Fruit fly (Drosophila melanogaster) whole organism, prepupa: Measurements from ENCODE around the gene CG9259.

Experiments used
- Blimp-1 ChIP-seq: fragments of 200-800 bp; sonication (Bioruptor generic); optimal IDR thresholded peaks from 3 replicates; lab custom pipeline; 2017; ENCODE audit warnings: missing biosample characterization, missing genetic modification characterization, mild to moderate bottlenecking, moderate library complexity, missing genetic modification reagents
- CG10631 ChIP-seq: fragments of 200-800 bp; sonication (Bioruptor generic); optimal IDR thresholded peaks from 2 replicates; lab custom pipeline; 2016; ENCODE audit warnings: missing biosample characterization, missing genetic modification characterization
- CG3032 ChIP-seq: fragments of 200-800 bp; optimal IDR thresholded peaks from 2 replicates; lab custom pipeline; 2019; ENCODE audit warnings: missing biosample characterization, mild to moderate bottlenecking, missing genetic modification characterization, moderate library complexity
- CG31627 ChIP-seq: fragments of 200-800 bp; sonication (Bioruptor generic); optimal IDR thresholded peaks from 3 replicates; lab custom pipeline; 2016; ENCODE audit warnings: missing biosample characterization, missing genetic modification characterization
- CG32006 ChIP-seq: fragments of 200-800 bp; sonication (Bioruptor generic); optimal IDR thresholded peaks from 3 replicates; lab custom pipeline; 2017; ENCODE audit warnings: missing biosample characterization, mild to moderate bottlenecking, missing genetic modification characterization
- CG34406 ChIP-seq: fragments of 200-800 bp; sonication (Bioruptor generic); optimal IDR thresholded peaks from 3 replicates; lab custom pipeline; 2016; ENCODE audit warnings: missing biosample characterization, missing genetic modification characterization
- CG4318 ChIP-seq: fragments of 200-800 bp; sonication (Bioruptor generic); optimal IDR thresholded peaks from 3 replicates; lab custom pipeline; 2017; ENCODE audit warnings: missing biosample characterization, mild to moderate bottlenecking, missing genetic modification characterization
- CG6276 ChIP-seq: fragments of 200-800 bp; sonication (Bioruptor generic); optimal IDR thresholded peaks from 2 replicates; lab custom pipeline; 2017; ENCODE audit warnings: missing biosample characterization, mild to moderate bottlenecking, missing genetic modification characterization
- CG6808 ChIP-seq: fragments of 200-800 bp; sonication (Bioruptor generic); optimal IDR thresholded peaks from 3 replicates; lab custom pipeline; 2017; ENCODE audit warnings: missing biosample characterization, missing genetic modification characterization, mild to moderate bottlenecking, moderate library complexity, missing genetic modification reagents
- CG6854 ChIP-seq: fragments of 200-800 bp; sonication (Bioruptor generic); optimal IDR thresholded peaks from 2 replicates; lab custom pipeline; 2017; ENCODE audit warnings: missing biosample characterization, mild to moderate bottlenecking, missing genetic modification characterization
- CG8119 ChIP-seq: fragments of 200-800 bp; sonication (Bioruptor generic); IDR thresholded peaks from 3 replicates; pipeline ENCODE4 v1.3.6; 2022; ENCODE audit warnings: missing biosample characterization, missing genetic modification characterization
- CG8319 ChIP-seq: fragments of 200-800 bp; sonication (Bioruptor generic); optimal IDR thresholded peaks from 3 replicates; lab custom pipeline; 2016; ENCODE audit warnings: missing biosample characterization, missing genetic modification characterization
- CG9139 ChIP-seq: fragments of 200-800 bp; sonication (Bioruptor generic); optimal IDR thresholded peaks from 3 replicates; lab custom pipeline; 2017; ENCODE audit warnings: missing biosample characterization, mild to moderate bottlenecking, missing genetic modification characterization
- Eip75B ChIP-seq: fragments of 200-800 bp; sonication (Bioruptor generic); optimal IDR thresholded peaks from 3 replicates; lab custom pipeline; 2016; ENCODE audit warnings: missing biosample characterization, missing genetic modification characterization
- Eip78C ChIP-seq: fragments of 200-800 bp; sonication (Bioruptor generic); peaks from one replicate; lab custom pipeline; 2016; ENCODE audit warnings: missing biosample characterization, missing genetic modification characterization
- Ets96B ChIP-seq: fragments of 200-800 bp; optimal IDR thresholded peaks from 2 replicates; lab custom pipeline; 2019; ENCODE audit warnings: missing biosample characterization, mild to moderate bottlenecking, missing genetic modification characterization, moderate library complexity
- Gug ChIP-seq: fragments of 200-800 bp; sonication (Bioruptor generic); IDR thresholded peaks from 2 replicates; pipeline ENCODE4 v1.3.6; 2022; ENCODE audit warnings: missing biosample characterization, missing genetic modification characterization
- Hr38 ChIP-seq: sonication (Bioruptor generic); optimal IDR thresholded peaks from 2 replicates; lab custom pipeline; 2016; ENCODE audit warnings: missing biosample characterization, missing genetic modification characterization
- Hr39 ChIP-seq: fragments of 200-800 bp; sonication (Bioruptor generic); optimal IDR thresholded peaks from 2 replicates; lab custom pipeline; 2016; ENCODE audit warnings: missing biosample characterization, missing genetic modification characterization
- Hr4 ChIP-seq: fragments of 200-800 bp; sonication (Bioruptor generic); optimal IDR thresholded peaks from 3 replicates; lab custom pipeline; 2016; ENCODE audit warnings: missing biosample characterization, missing genetic modification characterization
- Lpt ChIP-seq: fragments of 200-800 bp; sonication (Bioruptor generic); optimal IDR thresholded peaks from 3 replicates; lab custom pipeline; 2016; ENCODE audit warnings: missing biosample characterization, missing genetic modification characterization
- Met ChIP-seq: fragments of 200-800 bp; sonication (Bioruptor generic); optimal IDR thresholded peaks from 3 replicates; lab custom pipeline; 2016; ENCODE audit warnings: missing biosample characterization, missing genetic modification characterization
- OdsH ChIP-seq: fragments of 200-800 bp; sonication (Bioruptor generic); optimal IDR thresholded peaks from 3 replicates; lab custom pipeline; 2016; ENCODE audit warnings: missing biosample characterization, missing genetic modification characterization
- Smox ChIP-seq: fragments of 200-800 bp; sonication (Bioruptor generic); optimal IDR thresholded peaks from 3 replicates; lab custom pipeline; 2016; ENCODE audit warnings: missing biosample characterization, missing genetic modification characterization
- Sox102F ChIP-seq: fragments of 200-800 bp; sonication (Bioruptor generic); optimal IDR thresholded peaks from 2 replicates; lab custom pipeline; 2016; ENCODE audit warnings: missing biosample characterization, mild to moderate bottlenecking, missing genetic modification characterization
- Sox14 ChIP-seq: fragments of 200-800 bp; sonication (Bioruptor generic); optimal IDR thresholded peaks from 3 replicates; lab custom pipeline; 2016; ENCODE audit warnings: missing biosample characterization, missing genetic modification characterization
- Sox15 ChIP-seq: fragments of 200-800 bp; sonication (Bioruptor generic); optimal IDR thresholded peaks from 3 replicates; lab custom pipeline; 2016; ENCODE audit warnings: missing biosample characterization, missing genetic modification characterization
- achi ChIP-seq: fragments of 200-800 bp; sonication (Bioruptor generic); optimal IDR thresholded peaks from 3 replicates; lab custom pipeline; 2016; ENCODE audit warnings: missing biosample characterization, missing genetic modification characterization
- acj6 ChIP-seq: fragments of 200-800 bp; sonication (Bioruptor generic); optimal IDR thresholded peaks from 3 replicates; lab custom pipeline; 2016; ENCODE audit warnings: missing biosample characterization, missing genetic modification characterization
- cyc ChIP-seq: fragments of 200-800 bp; sonication (Bioruptor generic); optimal IDR thresholded peaks from 3 replicates; lab custom pipeline; 2016; ENCODE audit warnings: missing biosample characterization, missing genetic modification characterization
- dac ChIP-seq: fragments of 200-800 bp; sonication (Bioruptor generic); optimal IDR thresholded peaks from 2 replicates; lab custom pipeline; 2017; ENCODE audit warnings: missing biosample characterization, mild to moderate bottlenecking, missing genetic modification characterization
- eg ChIP-seq: fragments of 200-800 bp; sonication (Bioruptor generic); IDR thresholded peaks from 3 replicates; pipeline ENCODE4 v1.3.6; 2022; ENCODE audit warnings: missing biosample characterization, missing genetic modification characterization
- esn ChIP-seq: fragments of 200-800 bp; sonication (Bioruptor generic); optimal IDR thresholded peaks from 2 replicates; lab custom pipeline; 2016; ENCODE audit warnings: missing biosample characterization, mild to moderate bottlenecking, missing genetic modification characterization, moderate library complexity
- fd59A ChIP-seq: fragments of 200-800 bp; sonication (Bioruptor generic); optimal IDR thresholded peaks from 2 replicates; lab custom pipeline; 2017; ENCODE audit warnings: missing biosample characterization, mild to moderate bottlenecking, missing genetic modification characterization, missing genetic modification reagents
- fd85E ChIP-seq: fragments of 200-800 bp; sonication (Bioruptor generic); optimal IDR thresholded peaks from 3 replicates; lab custom pipeline; 2016; ENCODE audit warnings: missing biosample characterization, missing genetic modification characterization
- lz ChIP-seq: fragments of 200-800 bp; sonication (Bioruptor generic); optimal IDR thresholded peaks from 3 replicates; lab custom pipeline; 2016; ENCODE audit warnings: missing biosample characterization, missing genetic modification characterization
- net ChIP-seq: fragments of 200-800 bp; sonication (Bioruptor generic); optimal IDR thresholded peaks from 3 replicates; lab custom pipeline; 2016; ENCODE audit warnings: missing biosample characterization, missing genetic modification characterization
- pdm3 ChIP-seq: fragments of 200-800 bp; sonication (Bioruptor generic); optimal IDR thresholded peaks from 3 replicates; lab custom pipeline; 2016; ENCODE audit warnings: missing biosample characterization, missing genetic modification characterization
- salr ChIP-seq, 2 experiments: fragments of 200-800 bp; sonication (Bioruptor generic); optimal IDR thresholded peaks; 3 replicates each; lab custom pipeline; 2016 to 2018; ENCODE audit warnings: missing biosample characterization in 2 of 2, missing genetic modification characterization in 2 of 2, mild to moderate bottlenecking in 1 of 2
- spab ChIP-seq: fragments of 200-800 bp; sonication (Bioruptor generic); optimal IDR thresholded peaks from 2 replicates; lab custom pipeline; 2017; ENCODE audit warnings: missing biosample characterization, mild to moderate bottlenecking, missing genetic modification characterization, missing genetic modification reagents
- svp ChIP-seq: fragments of 200-800 bp; sonication (Bioruptor generic); peaks from one replicate; lab custom pipeline; 2016; ENCODE audit warnings: missing biosample characterization, missing genetic modification characterization
- topi ChIP-seq: fragments of 200-800 bp; sonication (Bioruptor generic); optimal IDR thresholded peaks from 3 replicates; lab custom pipeline; 2016; ENCODE audit warnings: missing biosample characterization, missing genetic modification characterization
- vri ChIP-seq: fragments of 200-800 bp; sonication (Bioruptor generic); optimal IDR thresholded peaks from 3 replicates; lab custom pipeline; 2016; ENCODE audit warnings: missing biosample characterization, mild to moderate bottlenecking, missing genetic modification characterization

CG9259 gene

dm6 chr2L:21104326-21104725, 15.2 kb downstream of the CG9259 start, which contains the start of the genes CG46307 and Nhe2:
Gene CG46307, plus strand, starts transcription at chr2L:21104568.
Gene Nhe2, plus strand, starts transcription at chr2L:21104568.
- TF ChIP-seq Blimp-1 (GFP tag; lab: Kevin White, UChicago) (no peak), fd85E (GFP tag; lab: Kevin White, UChicago) (no peak), eg (GFP tag; lab: Robert Waterston, UW) (no peak), CG4318 (GFP tag; lab: Kevin White, UChicago) (no peak), CG6854 (GFP tag; lab: Kevin White, UChicago) (no peak), Sox15 (GFP tag; lab: Kevin White, UChicago) (no peak), acj6 (GFP tag; lab: Kevin White, UChicago) (no peak), CG6276 (no peak), Eip78C (GFP tag; lab: Kevin White, UChicago) (peak; percentile 14), Hr4 (GFP tag; lab: Kevin White, UChicago) (no peak), CG3032 (tag; lab: Kevin White, UChicago) (no peak), esn (GFP tag; lab: Kevin White, UChicago) (peak; percentile 23), net (GFP tag; lab: Kevin White, UChicago) (no peak), achi (no peak), CG31627 (GFP tag; lab: Kevin White, UChicago) (no peak), Lpt (GFP tag; lab: Kevin White, UChicago) (no peak), Ets96B (no peak), fd59A (GFP tag; lab: Kevin White, UChicago) (no peak)

dm6 chr2L:21105127-21105526, 16.0 kb downstream of the CG9259 start:
- no peak for TF ChIP-seq svp
- no peak for TF ChIP-seq esn (GFP tag; lab: Kevin White, UChicago)
- TF ChIP-seq OdsH (GFP tag; lab: Kevin White, UChicago): no peak
- TF ChIP-seq eg (GFP tag; lab: Robert Waterston, UW): no peak
- TF ChIP-seq Smox (GFP tag; lab: Kevin White, UChicago): no peak
- no peak for TF ChIP-seq fd59A (GFP tag; lab: Kevin White, UChicago)
- no peak for TF ChIP-seq dac (GFP tag; lab: Kevin White, UChicago)
- no peak for TF ChIP-seq CG31627 (GFP tag; lab: Kevin White, UChicago)
- TF ChIP-seq Ets96B: no peak
- TF ChIP-seq topi (GFP tag; lab: Kevin White, UChicago): no peak
- no peak for TF ChIP-seq CG8319 (GFP tag; lab: Kevin White, UChicago)
- no peak for TF ChIP-seq CG10631 (GFP tag; lab: Kevin White, UChicago)
- no peak for TF ChIP-seq Hr38 (GFP tag; lab: Kevin White, UChicago)

dm6 chr2L:21107651-21108489, 18.7 kb downstream of the CG9259 start:
- TF ChIP-seq CG9139 (GFP tag; lab: Kevin White, UChicago) (no peak), CG6854 (GFP tag; lab: Kevin White, UChicago) (peak; percentile 24), Smox (GFP tag; lab: Kevin White, UChicago) (peak; percentile 45), spab (GFP tag; lab: Kevin White, UChicago) (no peak), CG34406 (peak; percentile 8), CG8119 (GFP tag; lab: Robert Waterston, UW) (peak; percentile 58; the same call in 2 of the 3 replicates), achi (peak; percentile 59), Sox102F (GFP tag; lab: Kevin White, UChicago) (peak; percentile 15), salr (GFP tag; optimal IDR thresholded peaks at IDR 0.05; lab: Kevin White, UChicago) (peak in 1 of 2 experiments; percentile 34), vri (no peak), OdsH (GFP tag; lab: Kevin White, UChicago) (peak; percentile 42), CG32006 (GFP tag; lab: Kevin White, UChicago) (peak; percentile 60), cyc (GFP tag; lab: Kevin White, UChicago) (peak; percentile 12), fd59A (GFP tag; lab: Kevin White, UChicago) (no peak), Gug (0 out of 2 replicates have a peak, but pooled peaks have one; percentile 35), Eip75B (GFP tag; lab: Kevin White, UChicago) (peak; percentile 54), Met (GFP tag; lab: Kevin White, UChicago) (peak; percentile 44), esn (GFP tag; lab: Kevin White, UChicago) (peak; percentile 35), Eip78C (GFP tag; lab: Kevin White, UChicago) (peak; percentile 85), CG6808 (GFP tag; lab: Kevin White, UChicago) (no peak), CG6276 (no peak), CG3032 (tag; lab: Kevin White, UChicago) (peak; percentile 24), pdm3 (GFP tag; lab: Kevin White, UChicago) (peak; percentile 45), eg (GFP tag; lab: Robert Waterston, UW) (peak; percentile 47), Sox14 (GFP tag; lab: Kevin White, UChicago) (no peak), lz (GFP tag; lab: Kevin White, UChicago) (peak; percentile 47), Lpt (GFP tag; lab: Kevin White, UChicago) (peak; percentile 42), Hr39 (GFP tag; lab: Kevin White, UChicago) (peak; percentile 35), svp (no peak), acj6 (GFP tag; lab: Kevin White, UChicago) (peak; percentile 53), Hr4 (GFP tag; lab: Kevin White, UChicago) (peak; percentile 59), CG31627 (GFP tag; lab: Kevin White, UChicago) (peak; percentile 18)
